Worm (Caenorhabditis elegans) whole organism, young adult: ENCODE results near the gene lin-32.

ENCODE experiments used
- fkh-3 ChIP-seq: sonication (generic microtip); optimal IDR thresholded peaks from 2 replicates; lab custom pipeline; 2016; ENCODE audit warnings: mild to moderate bottlenecking, missing genetic modification characterization, missing compliant biosample characterization
- hsf-1 ChIP-seq: fragments of 200-800 bp; sonication (Bioruptor generic); IDR thresholded peaks from 2 replicates; pipeline ENCODE4 v1.3.6; 2022; ENCODE audit warnings: missing genetic modification reagents, missing genetic modification characterization, missing compliant biosample characterization
- mxl-1 ChIP-seq: sonication (generic microtip); optimal IDR thresholded peaks from 2 replicates; lab custom pipeline; 2016; ENCODE audit warnings: missing genetic modification characterization, missing compliant biosample characterization
- sptf-2 ChIP-seq: fragments of 200-800 bp; sonication (Bioruptor generic); optimal IDR thresholded peaks from 2 replicates; lab custom pipeline; 2018; ENCODE audit warnings: mild to moderate bottlenecking, missing genetic modification characterization, missing compliant biosample characterization

- no peak for TF ChIP-seq fkh-3
- no peak for TF ChIP-seq sptf-2 (GFP tag; lab: Kevin White, UChicago)
- TF ChIP-seq hsf-1 (GFP tag; lab: Robert Waterston, UW) = no peak
- TF ChIP-seq mxl-1 (tag; lab: Kevin White, UChicago) = no peak
Observed at ce11 chrX:2214454-2214853, 15.5 kb downstream of the lin-32 start.
